Worm (Caenorhabditis elegans): ENCODE measurements around the gene rfc-4.

Gene rfc-4

ce11 chrIII:6978875-6979274 lies 6.8 kb downstream of the rfc-4 start (continued):
- TF ChIP-seq ceh-63 (GFP tag; optimal IDR thresholded peaks at IDR 0.05) = no peak
- no peak for TF ChIP-seq nhr-12 (tag; optimal IDR thresholded peaks at IDR 0.05)
- TF ChIP-seq nhr-84 (tag; optimal IDR thresholded peaks at IDR 0.05) = no peak
- TF ChIP-seq C34B4.2 (tag; optimal IDR thresholded peaks at IDR 0.05) = no peak
- peak in 1 of 2 experiments; percentile 58 for TF ChIP-seq ztf-11 (tag; optimal IDR thresholded peaks at IDR 0.05)
- no peak for TF ChIP-seq ceh-90 (tag; optimal IDR thresholded peaks at IDR 0.05)
- no peak for TF ChIP-seq fkh-8 (tag; optimal IDR thresholded peaks at IDR 0.05)
- TF ChIP-seq skn-1 (tag; optimal IDR thresholded peaks at IDR 0.05) = peak; percentile 3
- peak; percentile 31 for TF ChIP-seq snpc-4 (tag; optimal IDR thresholded peaks at IDR 0.05)
- no peak for TF ChIP-seq egl-13 (tag; optimal IDR thresholded peaks at IDR 0.05)
- no peak for TF ChIP-seq aha-1 (tag; optimal IDR thresholded peaks at IDR 0.05)
- TF ChIP-seq isw-1 (GFP tag; IDR thresholded peaks at IDR 0.05) = no peak
- TF ChIP-seq Y116A8C.19 (tag; optimal IDR thresholded peaks at IDR 0.05; ENCODE audit: borderline replicate concordance) = no peak
- TF ChIP-seq snu-23 (GFP tag; optimal IDR thresholded peaks at IDR 0.05) = peak; percentile 87
- no peak for TF ChIP-seq tlp-1 (tag; optimal IDR thresholded peaks at IDR 0.05)
- TF ChIP-seq ztf-4 (tag; optimal IDR thresholded peaks at IDR 0.05) = peak; percentile 47
- TF ChIP-seq ces-1 (GFP tag; optimal IDR thresholded peaks at IDR 0.05) = no peak
- peak; percentile 88 for TF ChIP-seq mep-1 (tag; optimal IDR thresholded peaks at IDR 0.05)
- peak; percentile 78 for TF ChIP-seq dsc-1 (tag; optimal IDR thresholded peaks at IDR 0.05)
- TF ChIP-seq nhr-71 (tag; optimal IDR thresholded peaks at IDR 0.05) = peak; percentile 80
- TF ChIP-seq sup-37 (GFP tag; optimal IDR thresholded peaks at IDR 0.05) = no peak
- no peak for TF ChIP-seq lir-3 (tag; optimal IDR thresholded peaks at IDR 0.05; ENCODE audit: poor library complexity)
- no peak for TF ChIP-seq F16B12.6 (tag; optimal IDR thresholded peaks at IDR 0.05)
- no peak for TF ChIP-seq jun-1 (tag; optimal IDR thresholded peaks at IDR 0.05)
- TF ChIP-seq lin-13 (GFP tag; optimal IDR thresholded peaks at IDR 0.05) = peak; percentile 69
- TF ChIP-seq sptf-1 (tag; optimal IDR thresholded peaks at IDR 0.05) = no peak
- TF ChIP-seq nhr-28 (tag; optimal IDR thresholded peaks at IDR 0.05) = no peak
- no peak for TF ChIP-seq mab-9 (GFP tag; IDR thresholded peaks at IDR 0.05)
- TF ChIP-seq egl-27 (tag; optimal IDR thresholded peaks at IDR 0.05) = peak in 1 of 2 experiments; percentile 0
- TF ChIP-seq blmp-1 (tag; optimal IDR thresholded peaks at IDR 0.05) = peak; percentile 92
- peak; percentile 49 for TF ChIP-seq nhr-47 (tag; optimal IDR thresholded peaks at IDR 0.05)
- peak; percentile 96 for TF ChIP-seq C04F5.9 (tag; optimal IDR thresholded peaks at IDR 0.05)
- TF ChIP-seq alr-1 (tag; optimal IDR thresholded peaks at IDR 0.05; ENCODE audit: borderline replicate concordance) = no peak
- TF ChIP-seq hlh-17 (GFP tag; optimal IDR thresholded peaks at IDR 0.05; ENCODE audit: borderline replicate concordance) = no peak
- no peak for TF ChIP-seq unc-30 (tag; optimal IDR thresholded peaks at IDR 0.05)
- peak; percentile 47 for TF ChIP-seq nhr-77 (tag; optimal IDR thresholded peaks at IDR 0.05)
- peak; percentile 43 to 72 for TF ChIP-seq lin-35 (GFP tag; optimal IDR thresholded peaks at IDR 0.05)
- TF ChIP-seq lin-14 (GFP tag; optimal IDR thresholded peaks at IDR 0.05) = peak; percentile 91
- peak; percentile 80 for TF ChIP-seq unc-62 (GFP tag; optimal IDR thresholded peaks at IDR 0.05)
- TF ChIP-seq lin-15B (tag; optimal IDR thresholded peaks at IDR 0.05) = no peak
- no peak for TF ChIP-seq zip-4 (GFP tag; optimal IDR thresholded peaks at IDR 0.05)
- peak; percentile 79 to 94 for TF ChIP-seq lsy-2 (tag; optimal IDR thresholded peaks at IDR 0.05)
- no peak for TF ChIP-seq efl-3 (GFP tag; optimal IDR thresholded peaks at IDR 0.05)
- TF ChIP-seq swsn-7 (tag; optimal IDR thresholded peaks at IDR 0.05) = peak; percentile 60

- no peak for TF ChIP-seq C04F5.9 (tag; optimal IDR thresholded peaks at IDR 0.05)
- no peak for TF ChIP-seq isw-1 (GFP tag; IDR thresholded peaks at IDR 0.05)
- no peak for TF ChIP-seq lin-39 (tag; optimal IDR thresholded peaks at IDR 0.05)
- no peak for TF ChIP-seq pax-3 (tag; optimal IDR thresholded peaks at IDR 0.05)
- no peak for TF ChIP-seq fkh-8 (tag; optimal IDR thresholded peaks at IDR 0.05)
- no peak for TF ChIP-seq ama-1 (optimal IDR thresholded peaks at IDR 0.05)
- TF ChIP-seq ztf-4 (tag; optimal IDR thresholded peaks at IDR 0.05) = no peak
- no peak for TF ChIP-seq nhr-84 (tag; optimal IDR thresholded peaks at IDR 0.05)
- TF ChIP-seq lin-35 (GFP tag; optimal IDR thresholded peaks at IDR 0.05) = no peak
- no peak for TF ChIP-seq dpl-1 (GFP tag; optimal IDR thresholded peaks at IDR 0.05)
- TF ChIP-seq sox-4 (tag; optimal IDR thresholded peaks at IDR 0.05) = no peak
- no peak for TF ChIP-seq sptf-1 (tag; optimal IDR thresholded peaks at IDR 0.05)
- no peak for TF ChIP-seq nhr-28 (tag; optimal IDR thresholded peaks at IDR 0.05)
- no peak for TF ChIP-seq egl-13 (tag; optimal IDR thresholded peaks at IDR 0.05)
- no peak for TF ChIP-seq fkh-4 (tag; optimal IDR thresholded peaks at IDR 0.05; ENCODE audit: borderline replicate concordance)
- no peak for TF ChIP-seq nhr-19 (GFP tag; conservative IDR thresholded peaks at IDR 0.05)
These were observed 7.5 kb downstream of the rfc-4 start, which contains the start of gene ceh-20 for ce11 chrIII:6979584-6979983. TSS of gene ceh-20 (plus strand) at chrIII:6979884.

Data from whole organism, L1 larva.